Fruit fly (Drosophila melanogaster) S2 (cell line): ENCODE measurements around the gene CG8209.

Experiments used
- CG8478 ChIP-seq: fragments of >200 bp; optimal IDR thresholded peaks from 2 replicates; lab custom pipeline; 2018
- CTCF ChIP-seq, 2 experiments: fragments of >200 bp; optimal IDR thresholded peaks; 2 replicates each; lab custom pipeline; 2018

- TF ChIP-seq CG8478 (lab: Kevin White, UChicago) (no peak), CTCF (optimal IDR thresholded peaks at IDR 0.05; lab: Kevin White, UChicago) (no peak)
Observed at dm6 chr3L:7988401-7988800, 12.2 kb downstream of the CG8209 start.
